Fruit fly (Drosophila melanogaster) S2 (cell line): ENCODE results near the gene gukh.

Experiments used
- CG8478 ChIP-seq: fragments of >200 bp; optimal IDR thresholded peaks from 2 replicates; lab custom pipeline; 2018
- CTCF ChIP-seq, 2 experiments: fragments of >200 bp; optimal IDR thresholded peaks; 2 replicates each; lab custom pipeline; 2018

- no peak for TF ChIP-seq CTCF (optimal IDR thresholded peaks at IDR 0.05; lab: Kevin White, UChicago)
- no peak for TF ChIP-seq CG8478
Observed at dm6 chr3R:19001701-19002100, 17.9 kb downstream of the gukh start.
